Fruit fly (Drosophila melanogaster): ENCODE data around the gene CG31546.

CG31546 gene

dm6 chr3R:5587863-5588519 is 47.4 kb downstream of the CG31546 start, which contains the start of gene CG2926 (continued):
- no peak for TF ChIP-seq cad (GFP tag; optimal IDR thresholded peaks at IDR 0.05)
- TF ChIP-seq repo (GFP tag; optimal IDR thresholded peaks at IDR 0.05), result peak; percentile 16
- TF ChIP-seq CG12769 (tag; optimal IDR thresholded peaks at IDR 0.05), result no peak
- no peak for TF ChIP-seq NC2α (GFP tag; optimal IDR thresholded peaks at IDR 0.05)
- TF ChIP-seq Spps (tag; optimal IDR thresholded peaks at IDR 0.05), result no peak
- no peak for TF ChIP-seq Doc2 (GFP tag; IDR thresholded peaks at IDR 0.05)
- no peak for TF ChIP-seq CG15601 (tag; optimal IDR thresholded peaks at IDR 0.05)
- TF ChIP-seq CG3407 (GFP tag; optimal IDR thresholded peaks at IDR 0.05), result no peak
- TF ChIP-seq sob (GFP tag; IDR thresholded peaks at IDR 0.05), result peak; percentile 55; the same call in 1 of the 2 replicates
- TF ChIP-seq CG14050 (GFP tag; IDR thresholded peaks at IDR 0.05), result no peak
- no peak for TF ChIP-seq CG18011 (GFP tag; optimal IDR thresholded peaks at IDR 0.05)
- TF ChIP-seq Ets97D (GFP tag; optimal IDR thresholded peaks at IDR 0.05), result peak; percentile 55
- TF ChIP-seq dm (GFP tag; optimal IDR thresholded peaks at IDR 0.05), result peak; percentile 51
- TF ChIP-seq CG3281 (GFP tag; optimal IDR thresholded peaks at IDR 0.05), result no peak
- TF ChIP-seq CG11093 (GFP tag; IDR thresholded peaks at IDR 0.05), result no peak
- TF ChIP-seq nerfin-2 (GFP tag; IDR thresholded peaks at IDR 0.05; ENCODE audit: partially characterized antibody), result peak; percentile 59
- no peak for TF ChIP-seq jing (GFP tag; optimal IDR thresholded peaks at IDR 0.05)
- no peak for TF ChIP-seq lola (GFP tag; optimal IDR thresholded peaks at IDR 0.05)
- TF ChIP-seq CG18262 (tag; optimal IDR thresholded peaks at IDR 0.05), result no peak
- peak; percentile 15 for TF ChIP-seq CG34376 (GFP tag; optimal IDR thresholded peaks at IDR 0.05)
- TF ChIP-seq ems (GFP tag; optimal IDR thresholded peaks at IDR 0.05), result no peak
- TF ChIP-seq pan (optimal IDR thresholded peaks at IDR 0.05), result no peak
- TF ChIP-seq pan (GFP tag; optimal IDR thresholded peaks at IDR 0.05 in 1 of 2, IDR thresholded peaks at IDR 0.05 in 1 of 2), result peak in 1 of 2 experiments; percentile 16
- TF ChIP-seq h (optimal IDR thresholded peaks at IDR 0.05), result no peak
- no peak for TF ChIP-seq sima (GFP tag; optimal IDR thresholded peaks at IDR 0.05)
- no peak for TF ChIP-seq Fer2 (tag; optimal IDR thresholded peaks at IDR 0.05)
- no peak for TF ChIP-seq bab2 (GFP tag; optimal IDR thresholded peaks at IDR 0.05)
- no peak for TF ChIP-seq CG15073 (GFP tag; optimal IDR thresholded peaks at IDR 0.05)
- 0 out of 3 replicates have a peak, but pooled peaks have one; percentile 20 for TF ChIP-seq Optix (GFP tag; IDR thresholded peaks at IDR 0.05)
- TF ChIP-seq psq (GFP tag; optimal IDR thresholded peaks at IDR 0.05), result no peak
- TF ChIP-seq fu2 (GFP tag; optimal IDR thresholded peaks at IDR 0.05), result peak; percentile 40
- no peak for TF ChIP-seq sens (GFP tag)
- no peak for TF ChIP-seq tll (GFP tag; optimal IDR thresholded peaks at IDR 0.05)
- no peak for TF ChIP-seq CG17328 (GFP tag; IDR thresholded peaks at IDR 0.05)
- TF ChIP-seq CG10462 (GFP tag; optimal IDR thresholded peaks at IDR 0.05), result no peak
- TF ChIP-seq bbx (GFP tag; IDR thresholded peaks at IDR 0.05; ENCODE audit: partially characterized antibody), result peak; percentile 93
- no peak for TF ChIP-seq CG7271 (tag; optimal IDR thresholded peaks at IDR 0.05)
- no peak for TF ChIP-seq Neu2 (GFP tag; optimal IDR thresholded peaks at IDR 0.05; ENCODE audit: borderline replicate concordance)
- no peak for TF ChIP-seq gce (GFP tag; IDR thresholded peaks at IDR 0.05)
- TF ChIP-seq CG10979 (tag; optimal IDR thresholded peaks at IDR 0.05), result no peak
- TF ChIP-seq CG4404 (GFP tag; IDR thresholded peaks at IDR 0.05), result no peak
- no peak for TF ChIP-seq CG12299 (tag; optimal IDR thresholded peaks at IDR 0.05)
- peak; percentile 93 for TF ChIP-seq Ets65A (GFP tag)
- TF ChIP-seq scrt (GFP tag; optimal IDR thresholded peaks at IDR 0.05), result no peak
- no peak for TF ChIP-seq CG12071 (GFP tag; optimal IDR thresholded peaks at IDR 0.05)
- TF ChIP-seq CG5953 (GFP tag; IDR thresholded peaks at IDR 0.05), result no peak
- no peak for TF ChIP-seq sr (GFP tag; IDR thresholded peaks at IDR 0.05)
- TF ChIP-seq Usf (GFP tag; optimal IDR thresholded peaks at IDR 0.05), result no peak
- TF ChIP-seq CG18764 (GFP tag; optimal IDR thresholded peaks at IDR 0.05), result no peak
- no peak for TF ChIP-seq Vsx1 (GFP tag; optimal IDR thresholded peaks at IDR 0.05)
- peak; percentile 34 for TF ChIP-seq NC2β (GFP tag; optimal IDR thresholded peaks at IDR 0.05)
